Fruit fly (Drosophila melanogaster) whole organism, embryonic: ENCODE measurements around the gene CG17207.

Source experiments
- BEAF-32 ChIP-seq: fragments of 200-800 bp; sonication (Bioruptor generic); optimal IDR thresholded peaks from 3 replicates; lab custom pipeline; 2017; ENCODE audit warnings: missing biosample characterization, missing genetic modification characterization, mild to moderate bottlenecking, moderate library complexity, missing genetic modification reagents
- Bgb ChIP-seq: fragments of 200-800 bp; sonication (Bioruptor generic); IDR thresholded peaks from 2 replicates; pipeline ENCODE4 v1.3.6; 2022; ENCODE audit warnings: missing biosample characterization, missing genetic modification characterization; ENCODE audit not compliant: partially characterized antibody
- CG10979 ChIP-seq: fragments of 200-800 bp; sonication (Bioruptor generic); optimal IDR thresholded peaks from 2 replicates; lab custom pipeline; 2018; ENCODE audit warnings: missing biosample characterization, mild to moderate bottlenecking, missing genetic modification characterization, moderate library complexity
- CG13287 ChIP-seq: fragments of 200-800 bp; sonication (Bioruptor generic); IDR thresholded peaks from 2 replicates; pipeline ENCODE4 v1.3.6; 2022; ENCODE audit warnings: missing biosample characterization, missing genetic modification characterization; ENCODE audit not compliant: partially characterized antibody
- CG13296 ChIP-seq: fragments of 200-800 bp; sonication (Bioruptor generic); optimal IDR thresholded peaks from 3 replicates; lab custom pipeline; 2018; ENCODE audit warnings: missing biosample characterization, mild to moderate bottlenecking, missing genetic modification characterization
- CG17328 ChIP-seq: fragments of 200-800 bp; sonication (Bioruptor generic); IDR thresholded peaks from 2 replicates; pipeline ENCODE4 v1.3.6; 2022; ENCODE audit warnings: missing biosample characterization, missing genetic modification characterization
- CG1792 ChIP-seq: fragments of 200-800 bp; sonication (Bioruptor generic); optimal IDR thresholded peaks from 2 replicates; lab custom pipeline; 2016; ENCODE audit warnings: missing biosample characterization, missing genetic modification characterization
- CG18619 ChIP-seq: fragments of 200-800 bp; sonication (Bioruptor generic); optimal IDR thresholded peaks from 3 replicates; lab custom pipeline; 2017; ENCODE audit warnings: missing biosample characterization, mild to moderate bottlenecking, missing genetic modification characterization
- CG2129 ChIP-seq: fragments of 200-800 bp; sonication (Bioruptor generic); IDR thresholded peaks from 2 replicates; pipeline ENCODE4 v1.3.6; 2022; ENCODE audit warnings: missing biosample characterization, missing genetic modification characterization; ENCODE audit not compliant: partially characterized antibody
- CG33557 ChIP-seq: fragments of 200-800 bp; sonication (Bioruptor generic); optimal IDR thresholded peaks from 2 replicates; lab custom pipeline; 2019; ENCODE audit warnings: missing biosample characterization, mild to moderate bottlenecking, missing genetic modification characterization, moderate library complexity
- CG34376 ChIP-seq: fragments of 200-800 bp; sonication (Bioruptor generic); optimal IDR thresholded peaks from 2 replicates; lab custom pipeline; 2018; ENCODE audit warnings: missing biosample characterization, mild to moderate bottlenecking, missing genetic modification characterization
- CG5180 ChIP-seq: fragments of 200-800 bp; sonication (Bioruptor generic); optimal IDR thresholded peaks from 3 replicates; lab custom pipeline; 2017; ENCODE audit warnings: missing biosample characterization, missing genetic modification characterization, mild to moderate bottlenecking, moderate library complexity, missing genetic modification reagents
- CG7556 ChIP-seq: fragments of 200-800 bp; sonication (Bioruptor generic); optimal IDR thresholded peaks from 2 replicates; lab custom pipeline; 2017; ENCODE audit warnings: missing biosample characterization, mild to moderate bottlenecking, missing genetic modification characterization
- Dp ChIP-seq: fragments of 200-800 bp; sonication (Bioruptor generic); optimal IDR thresholded peaks from 2 replicates; lab custom pipeline; 2018; ENCODE audit warnings: missing biosample characterization, mild to moderate bottlenecking, missing genetic modification characterization, moderate library complexity
- Dref ChIP-seq: fragments of 200-800 bp; sonication (Bioruptor generic); IDR thresholded peaks from 2 replicates; pipeline ENCODE4 v1.3.6; 2022; ENCODE audit warnings: missing biosample characterization, missing genetic modification characterization
- Fer2 ChIP-seq: fragments of 200-800 bp; sonication (Bioruptor generic); optimal IDR thresholded peaks from 2 replicates; lab custom pipeline; 2018; ENCODE audit warnings: missing biosample characterization, mild to moderate bottlenecking, missing genetic modification characterization, moderate library complexity
- Lim3 ChIP-seq: fragments of 200-800 bp; sonication (Bioruptor generic); IDR thresholded peaks from 2 replicates; pipeline ENCODE4 v1.3.6; 2022; ENCODE audit warnings: missing biosample characterization, missing genetic modification characterization
- Meics ChIP-seq: fragments of 200-800 bp; sonication (Bioruptor generic); optimal IDR thresholded peaks from 2 replicates; lab custom pipeline; 2017; ENCODE audit warnings: missing biosample characterization, mild to moderate bottlenecking, missing genetic modification characterization
- NC2β ChIP-seq: fragments of 200-800 bp; sonication (Bioruptor generic); optimal IDR thresholded peaks from 2 replicates; lab custom pipeline; 2016; ENCODE audit warnings: missing biosample characterization, missing genetic modification characterization
- Neu2 ChIP-seq: fragments of 200-800 bp; sonication (Bioruptor generic); optimal IDR thresholded peaks from 3 replicates; lab custom pipeline; 2016; ENCODE audit warnings: missing biosample characterization, missing genetic modification characterization, borderline replicate concordance
- Rx ChIP-seq: fragments of 200-800 bp; sonication (Bioruptor generic); IDR thresholded peaks from 2 replicates; pipeline ENCODE4 v1.3.6; 2022; ENCODE audit warnings: missing biosample characterization, missing genetic modification characterization
- Side ChIP-seq: fragments of 200-800 bp; sonication (Bioruptor generic); optimal IDR thresholded peaks from 2 replicates; lab custom pipeline; 2016; ENCODE audit warnings: missing biosample characterization, missing genetic modification characterization
- Stat92E ChIP-seq, 3 experiments: fragments of >200 bp in 2 of 3; fragments of 200-800 bp in 1 of 3; sonication (Bioruptor generic) in 1 of 3; optimal IDR thresholded peaks; 2 replicates each; lab custom pipeline; 2017 to 2019; ENCODE audit warnings: missing biosample characterization in 3 of 3, missing genetic modification characterization in 3 of 3, mild to moderate bottlenecking in 1 of 3, moderate library complexity in 1 of 3
- TFAM ChIP-seq: fragments of 200-800 bp; sonication (Bioruptor generic); optimal IDR thresholded peaks from 2 replicates; lab custom pipeline; 2017; ENCODE audit warnings: missing biosample characterization, missing genetic modification characterization, inconsistent platforms
- Xrp1 ChIP-seq: fragments of 200-800 bp; sonication (Bioruptor generic); IDR thresholded peaks from 2 replicates; pipeline ENCODE4 v1.3.6; 2022; ENCODE audit warnings: missing biosample characterization, missing genetic modification characterization
- YL-1 ChIP-seq: fragments of 200-800 bp; sonication (Bioruptor generic); optimal IDR thresholded peaks from 3 replicates; lab custom pipeline; 2017; ENCODE audit warnings: missing biosample characterization, mild to moderate bottlenecking, missing genetic modification characterization
- ab ChIP-seq: fragments of 200-800 bp; sonication (Bioruptor generic); optimal IDR thresholded peaks from 2 replicates; lab custom pipeline; 2016; ENCODE audit warnings: missing biosample characterization, missing genetic modification characterization
- ase ChIP-seq: fragments of 200-800 bp; sonication (Bioruptor generic); IDR thresholded peaks from 3 replicates; pipeline ENCODE4 v1.3.6; 2022; ENCODE audit warnings: missing biosample characterization, missing genetic modification characterization
- br ChIP-seq: fragments of >200 bp; optimal IDR thresholded peaks from 2 replicates; lab custom pipeline; 2017
- chinmo ChIP-seq: fragments of 200-800 bp; sonication (Bioruptor generic); IDR thresholded peaks from 4 replicates; pipeline ENCODE4 v1.3.6; 2022; ENCODE audit warnings: missing biosample characterization, missing genetic modification characterization; ENCODE audit not compliant: partially characterized antibody
- chm ChIP-seq: fragments of 200-800 bp; sonication (Bioruptor generic); IDR thresholded peaks from 2 replicates; pipeline ENCODE4 v1.3.6; 2022; ENCODE audit warnings: missing biosample characterization, missing genetic modification characterization
- chn ChIP-seq: fragments of 200-800 bp; sonication (Bioruptor generic); optimal IDR thresholded peaks from 2 replicates; lab custom pipeline; 2016; ENCODE audit warnings: missing biosample characterization, missing genetic modification characterization
- ci ChIP-seq: fragments of 200-800 bp; sonication (Bioruptor generic); IDR thresholded peaks from 3 replicates; pipeline ENCODE4 v1.3.6; 2022; ENCODE audit warnings: missing biosample characterization, missing genetic modification characterization
- crp ChIP-seq, 2 experiments: fragments of 200-800 bp; sonication (Bioruptor generic); optimal IDR thresholded peaks; 2 replicates in 1 of 2; 3 replicates in 1 of 2; lab custom pipeline; 2017; ENCODE audit warnings: missing biosample characterization in 2 of 2, missing genetic modification characterization in 2 of 2, mild to moderate bottlenecking in 1 of 2, moderate library complexity in 1 of 2
- da ChIP-seq: fragments of 200-800 bp; sonication (Bioruptor generic); optimal IDR thresholded peaks from 2 replicates; lab custom pipeline; 2016; ENCODE audit warnings: missing biosample characterization, missing genetic modification characterization
- dimm ChIP-seq: fragments of 200-800 bp; sonication (Bioruptor generic); IDR thresholded peaks from 2 replicates; pipeline ENCODE4 v1.3.6; 2022; ENCODE audit warnings: missing biosample characterization, missing genetic modification characterization
- dmrt11E ChIP-seq: fragments of 200-800 bp; sonication (Bioruptor generic); optimal IDR thresholded peaks from 3 replicates; lab custom pipeline; 2018; ENCODE audit warnings: missing biosample characterization, mild to moderate bottlenecking, missing genetic modification characterization, moderate library complexity
- ham ChIP-seq: fragments of 200-800 bp; sonication (Bioruptor generic); IDR thresholded peaks from 2 replicates; pipeline ENCODE4 v1.3.6; 2022; ENCODE audit warnings: missing biosample characterization, missing genetic modification characterization
- hb ChIP-seq: fragments of 200-800 bp; sonication (Bioruptor generic); IDR thresholded peaks from 3 replicates; pipeline ENCODE4 v1.3.6; 2022; ENCODE audit warnings: missing biosample characterization, missing genetic modification characterization; ENCODE audit not compliant: partially characterized antibody
- ind ChIP-seq: fragments of 200-800 bp; sonication (Bioruptor generic); optimal IDR thresholded peaks from 3 replicates; lab custom pipeline; 2016; ENCODE audit warnings: missing biosample characterization, missing genetic modification characterization
- inv ChIP-seq: fragments of 200-800 bp; sonication (Bioruptor generic); IDR thresholded peaks from 2 replicates; pipeline ENCODE4 v1.3.6; 2022; ENCODE audit warnings: missing biosample characterization, missing genetic modification characterization; ENCODE audit not compliant: partially characterized antibody
- jing ChIP-seq: fragments of 200-800 bp; sonication (Bioruptor generic); optimal IDR thresholded peaks from 2 replicates; lab custom pipeline; 2018; ENCODE audit warnings: missing biosample characterization, mild to moderate bottlenecking, missing genetic modification characterization
- nau ChIP-seq: fragments of 200-800 bp; sonication (Bioruptor generic); optimal IDR thresholded peaks from 3 replicates; lab custom pipeline; 2017; ENCODE audit warnings: missing biosample characterization, mild to moderate bottlenecking, missing genetic modification characterization, missing genetic modification reagents
- odd ChIP-seq: fragments of 200-800 bp; sonication (Bioruptor generic); optimal IDR thresholded peaks from 2 replicates; lab custom pipeline; 2017; ENCODE audit warnings: missing biosample characterization, mild to moderate bottlenecking, missing genetic modification characterization
- org-1 ChIP-seq: fragments of 200-800 bp; sonication (Bioruptor generic); optimal IDR thresholded peaks from 2 replicates; lab custom pipeline; 2017; ENCODE audit warnings: missing biosample characterization, missing genetic modification characterization
- psq ChIP-seq: fragments of 200-800 bp; sonication (Bioruptor generic); optimal IDR thresholded peaks from 2 replicates; lab custom pipeline; 2017; ENCODE audit warnings: missing biosample characterization, missing genetic modification characterization
- slbo ChIP-seq: fragments of 200-800 bp; sonication (Bioruptor generic); IDR thresholded peaks from 2 replicates; pipeline ENCODE4 v1.3.6; 2022; ENCODE audit warnings: missing biosample characterization, missing genetic modification characterization
- so ChIP-seq: fragments of 200-800 bp; sonication (Bioruptor generic); IDR thresholded peaks from 3 replicates; pipeline ENCODE4 v1.3.6; 2022; ENCODE audit warnings: missing biosample characterization, missing genetic modification characterization
- unc-4 ChIP-seq: fragments of 200-800 bp; sonication (Bioruptor generic); IDR thresholded peaks from 2 replicates; pipeline ENCODE4 v1.3.6; 2022; ENCODE audit warnings: missing biosample characterization, missing genetic modification characterization; ENCODE audit not compliant: partially characterized antibody
- vfl ChIP-seq: fragments of 200-800 bp; sonication (Bioruptor generic); optimal IDR thresholded peaks from 2 replicates; lab custom pipeline; 2016; ENCODE audit warnings: missing biosample characterization, missing genetic modification characterization

The CG17207 gene

DNA sequence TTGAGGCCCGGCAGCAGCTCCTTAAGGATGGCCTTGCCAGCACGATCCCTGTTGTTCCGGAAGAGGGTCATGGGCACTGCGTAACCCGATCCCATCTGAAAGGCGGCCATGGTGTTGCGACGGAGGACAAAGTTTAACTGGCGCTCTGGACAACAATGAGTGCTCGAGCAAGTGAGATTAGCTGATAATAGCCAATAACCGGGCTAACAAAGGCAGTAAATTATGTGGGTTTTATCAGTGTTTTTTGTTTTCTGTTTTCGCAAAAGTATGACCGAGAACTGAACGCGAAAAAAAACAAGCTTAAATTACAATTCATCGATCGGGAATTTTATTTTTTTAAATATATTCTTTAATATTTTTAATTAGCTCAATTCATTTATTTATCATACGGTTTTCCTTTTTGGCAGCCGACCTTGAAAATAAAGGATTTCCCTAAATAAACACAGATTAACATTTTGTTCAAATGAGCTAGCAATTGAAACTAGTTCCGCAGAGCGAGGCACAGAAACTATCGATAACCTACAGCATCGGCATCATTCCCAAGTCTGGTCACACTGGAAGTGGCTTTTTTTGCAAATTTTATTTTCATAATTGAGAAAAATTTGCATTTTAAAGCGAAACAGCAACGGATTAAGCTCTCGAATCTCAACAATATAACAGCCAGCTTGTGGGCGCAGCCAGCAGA, 25.5 kb downstream of the CG17207 start, which contains the start of the genes Dip-C and pps (continued):
- TF ChIP-seq ham (GFP tag; lab: Robert Waterston, UW) (no peak), NC2β (GFP tag; lab: Kevin White, UChicago) (no peak), jing (GFP tag; lab: Kevin White, UChicago) (no peak), dmrt11E (tag; lab: Kevin White, UChicago) (no peak), Rx (no peak), BEAF-32 (GFP tag; lab: Kevin White, UChicago) (peak; percentile 82), vfl (GFP tag; lab: Kevin White, UChicago) (no peak), ase (GFP tag; lab: Robert Waterston, UW) (no peak), chm (GFP tag; lab: Robert Waterston, UW) (no peak), crp (GFP tag; optimal IDR thresholded peaks at IDR 0.05; lab: Kevin White, UChicago) (no peak), CG17328 (GFP tag; lab: Robert Waterston, UW) (no peak), Neu2 (no peak), org-1 (no peak), br (lab: Kevin White, UChicago) (no peak), unc-4 (GFP tag; lab: Robert Waterston, UW) (peak; percentile 79), CG34376 (peak; percentile 44), so (GFP tag; lab: Robert Waterston, UW) (no peak), dimm (no peak), inv (GFP tag; lab: Robert Waterston, UW) (peak; percentile 65), Side (GFP tag; lab: Kevin White, UChicago) (no peak), CG7556 (GFP tag; lab: Kevin White, UChicago) (no peak), CG10979 (tag; lab: Kevin White, UChicago) (peak; percentile 18), Bgb (GFP tag; lab: Robert Waterston, UW) (peak; percentile 74), Fer2 (tag; lab: Kevin White, UChicago) (no peak), chinmo (GFP tag; lab: Robert Waterston, UW) (no peak), CG13296 (no peak), slbo (GFP tag; lab: Robert Waterston, UW) (no peak), ci (GFP tag; lab: Robert Waterston, UW) (no peak), nau (no peak), Dp (GFP tag; lab: Kevin White, UChicago) (peak; percentile 29), da (GFP tag; lab: Kevin White, UChicago) (no peak), YL-1 (peak; percentile 84), CG33557 (GFP tag; lab: Kevin White, UChicago) (no peak), Dref (GFP tag; lab: Robert Waterston, UW) (peak; percentile 75), ab (GFP tag; lab: Kevin White, UChicago) (no peak), Stat92E (GFP tag; optimal IDR thresholded peaks at IDR 0.05; lab: Kevin White, UChicago) (no peak), Meics (GFP tag; lab: Kevin White, UChicago) (no peak), odd (GFP tag; lab: Kevin White, UChicago) (no peak), Lim3 (GFP tag; lab: Robert Waterston, UW) (no peak), Xrp1 (GFP tag; lab: Robert Waterston, UW) (no peak), CG5180 (no peak), CG1792 (GFP tag; lab: Kevin White, UChicago) (no peak), chn (GFP tag; lab: Kevin White, UChicago) (no peak), CG2129 (peak; percentile 40; the same call in 1 of the 2 replicates), CG13287 (peak; percentile 85), TFAM (GFP tag; lab: Kevin White, UChicago) (no peak), hb (GFP tag; lab: Robert Waterston, UW) (peak; percentile 40; the same call in 1 of the 3 replicates), CG18619 (GFP tag; lab: Kevin White, UChicago) (no peak), psq (GFP tag; lab: Kevin White, UChicago) (no peak), ind (no peak)
